Worm (Caenorhabditis elegans): ENCODE results near the gene nas-17.

The nas-17 gene

DNA sequence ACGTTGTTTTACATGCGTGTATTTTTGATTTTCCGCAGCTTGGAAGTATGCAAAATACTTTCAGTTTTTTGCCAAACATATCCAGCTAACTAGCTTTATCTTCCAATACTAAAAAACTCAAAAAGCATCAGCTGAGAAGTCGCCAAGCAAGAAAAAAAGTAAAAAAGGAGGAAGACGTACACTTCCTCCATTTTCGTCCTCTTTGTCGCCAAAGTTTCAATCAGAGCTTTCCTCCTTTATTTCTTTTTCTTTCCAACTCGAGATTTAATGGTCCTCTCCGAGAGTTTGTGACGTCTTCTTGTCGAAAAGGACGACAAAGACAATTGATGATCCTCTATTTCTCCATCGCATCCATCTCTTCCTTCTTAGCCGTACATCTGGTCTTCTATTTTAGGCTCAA, 18.1 kb upstream of the nas-17 start:
- TF ChIP-seq ets-4 (tag; optimal IDR thresholded peaks at IDR 0.05), result no peak
- TF ChIP-seq nhr-11 (tag; optimal IDR thresholded peaks at IDR 0.05), result no peak
- TF ChIP-seq ztf-16 (tag; optimal IDR thresholded peaks at IDR 0.05), result no peak
- no peak for TF ChIP-seq hlh-8 (tag; optimal IDR thresholded peaks at IDR 0.05)

DNA sequence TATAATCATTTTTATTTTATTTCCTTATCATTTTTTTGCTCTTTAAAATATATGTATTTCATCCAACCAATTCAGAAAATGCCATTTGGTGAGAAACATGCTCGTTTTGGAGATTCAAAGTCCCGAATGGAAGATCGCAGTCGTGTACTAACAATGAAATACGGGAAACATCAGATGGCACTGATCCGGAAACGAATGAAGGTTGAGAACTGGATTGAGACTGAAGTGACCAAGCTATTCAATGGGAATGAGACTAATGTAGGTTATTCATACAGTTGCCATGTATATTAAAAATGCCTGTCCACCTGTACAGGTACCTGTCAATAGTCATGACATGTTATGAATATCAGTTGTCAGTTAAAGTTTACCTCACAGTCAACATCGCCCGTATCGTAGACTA, 15.7 kb upstream of the nas-17 start, which contains the start of gene F55C10.5:
Gene F55C10.5 (plus strand): TSS at position 74 of the 400 bp plus-strand sequence.
- TF ChIP-seq K02D7.2 (tag; optimal IDR thresholded peaks at IDR 0.05) (no peak), dmd-4 (tag; optimal IDR thresholded peaks at IDR 0.05; ENCODE audit: borderline replicate concordance) (no peak)

DNA sequence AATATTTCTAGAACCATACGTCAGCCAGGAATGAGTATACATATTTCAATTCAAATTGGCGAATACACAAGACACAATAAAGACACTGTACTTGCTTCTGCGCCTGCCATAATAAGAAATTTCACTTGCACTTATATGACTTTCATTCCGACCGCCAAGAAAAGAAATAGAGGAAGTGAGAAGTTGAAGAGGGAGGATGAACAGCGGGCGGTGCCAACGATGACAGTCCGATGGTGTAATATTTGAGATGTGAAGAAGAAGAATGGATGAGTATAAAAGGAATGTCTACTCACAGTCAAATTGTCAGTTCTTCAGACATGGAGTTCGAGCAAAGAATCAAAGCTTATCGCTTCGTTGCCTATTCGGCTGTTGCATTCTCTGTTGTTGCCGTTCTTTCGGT, 13.7 kb upstream of the nas-17 start, which contains the start of gene col-154:
Gene col-154 (plus strand): TSS at position 301 of the 400 bp plus-strand sequence.
- no peak for TF ChIP-seq ceh-19 (GFP tag; optimal IDR thresholded peaks at IDR 0.05)
- no peak for TF ChIP-seq ama-1 (optimal IDR thresholded peaks at IDR 0.05)
- TF ChIP-seq Y22D7AL.16 (tag; optimal IDR thresholded peaks at IDR 0.05), result no peak
- TF ChIP-seq dve-1 (tag; optimal IDR thresholded peaks at IDR 0.05), result no peak
- TF ChIP-seq syd-9 (tag; optimal IDR thresholded peaks at IDR 0.05), result no peak
- no peak for TF ChIP-seq mec-3 (tag; optimal IDR thresholded peaks at IDR 0.05; ENCODE audit: borderline replicate concordance)
- no peak for TF ChIP-seq C08G9.2 (tag; optimal IDR thresholded peaks at IDR 0.05)
- no peak for TF ChIP-seq unc-55 (GFP tag; optimal IDR thresholded peaks at IDR 0.05)
- TF ChIP-seq pha-2 (tag; optimal IDR thresholded peaks at IDR 0.05), result no peak
- no peak for TF ChIP-seq sdc-2 (tag; optimal IDR thresholded peaks at IDR 0.05)

DNA sequence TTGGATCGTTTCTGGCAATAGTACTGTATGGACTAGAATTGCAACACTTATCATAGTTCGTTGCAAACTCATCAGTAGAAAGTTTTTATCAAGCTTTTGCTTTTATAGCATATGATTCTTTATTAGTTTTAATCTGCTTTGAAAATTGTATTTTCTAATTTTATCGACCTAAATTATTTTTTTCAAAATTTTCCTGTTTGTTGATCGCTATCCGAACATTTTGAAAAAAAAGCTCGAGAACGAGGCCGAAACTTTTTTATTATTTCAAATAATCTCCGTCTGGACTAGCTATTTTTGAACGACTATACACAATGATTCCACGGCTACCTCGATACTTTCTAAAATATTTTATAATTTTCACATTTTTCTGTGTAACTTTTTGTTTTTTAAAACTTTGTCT, 12.3 kb upstream of the nas-17 start, which contains the start of gene F55C10.4:
Gene F55C10.4 (plus strand): TSS at position 301 of the 400 bp plus-strand sequence.
- TF ChIP-seq pag-3 (tag; optimal IDR thresholded peaks at IDR 0.05; ENCODE audit: borderline replicate concordance) (no peak), gmeb-2 (tag; optimal IDR thresholded peaks at IDR 0.05) (no peak), ceh-18 (tag; optimal IDR thresholded peaks at IDR 0.05) (no peak), hlh-15 (tag; optimal IDR thresholded peaks at IDR 0.05) (no peak), ceh-6 (GFP tag; optimal IDR thresholded peaks at IDR 0.05) (no peak), pat-9 (tag; optimal IDR thresholded peaks at IDR 0.05) (no peak), ahr-1 (tag; optimal IDR thresholded peaks at IDR 0.05) (no peak), pros-1 (tag; optimal IDR thresholded peaks at IDR 0.05) (no peak), hlh-30 (tag; optimal IDR thresholded peaks at IDR 0.05; ENCODE audit: insufficient read depth) (no peak), K09A11.1 (tag; optimal IDR thresholded peaks at IDR 0.05; ENCODE audit: insufficient read depth) (no peak)

DNA sequence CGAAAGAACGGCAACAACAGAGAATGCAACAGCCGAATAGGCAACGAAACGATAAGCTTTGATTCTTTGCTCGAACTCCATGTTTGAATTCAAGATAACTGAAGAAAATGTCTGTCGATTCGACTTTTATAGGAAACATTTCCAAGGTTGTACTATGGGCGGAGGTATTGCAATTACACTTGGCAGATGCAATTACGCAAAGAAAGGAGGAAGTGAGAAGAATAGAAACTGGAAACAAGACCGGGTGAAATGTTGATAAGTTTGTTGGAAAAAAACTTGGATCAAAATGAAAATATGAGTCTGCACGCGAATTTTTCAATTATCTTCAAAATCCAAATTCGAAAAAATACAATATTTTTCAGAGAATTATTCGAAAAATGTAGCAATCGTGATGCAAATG, 8.9 kb upstream of the nas-17 start, which contains the start of gene col-155:
Gene col-155 (minus strand): TSS at position 101 of the 400 bp plus-strand sequence.
- no peak for TF ChIP-seq ceh-24 (tag; optimal IDR thresholded peaks at IDR 0.05)
- no peak for TF ChIP-seq ttx-3 (tag; optimal IDR thresholded peaks at IDR 0.05)
- no peak for TF ChIP-seq madf-2 (tag; optimal IDR thresholded peaks at IDR 0.05)
- TF ChIP-seq pax-1 (tag; optimal IDR thresholded peaks at IDR 0.05), result no peak
- no peak for TF ChIP-seq syd-9 (tag; optimal IDR thresholded peaks at IDR 0.05)
- TF ChIP-seq ceh-6 (GFP tag; optimal IDR thresholded peaks at IDR 0.05), result no peak
- no peak for TF ChIP-seq ceh-14 (tag; optimal IDR thresholded peaks at IDR 0.05)
- no peak for TF ChIP-seq F13H6.1 (tag; optimal IDR thresholded peaks at IDR 0.05)
- TF ChIP-seq che-1 (tag; optimal IDR thresholded peaks at IDR 0.05), result no peak
- TF ChIP-seq fkh-10 (GFP tag; optimal IDR thresholded peaks at IDR 0.05), result no peak

DNA sequence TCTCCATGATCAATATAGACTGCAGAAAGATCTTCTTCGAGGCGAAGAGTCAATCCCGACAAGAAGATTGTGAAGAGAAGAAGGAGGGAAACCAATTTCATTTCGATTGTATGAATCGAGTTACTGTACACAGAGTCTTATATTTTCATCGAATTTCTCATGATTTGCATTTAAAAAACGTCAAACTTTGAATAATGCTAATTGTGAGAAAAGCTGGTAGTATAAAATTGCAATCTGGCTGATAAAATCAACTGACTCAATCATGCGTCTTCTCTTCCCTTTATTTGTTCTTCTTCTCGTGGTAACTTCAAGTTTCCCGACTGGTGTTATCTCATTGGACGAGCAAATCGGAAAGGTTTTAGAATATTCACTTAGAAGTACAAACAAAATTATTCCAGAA, 8.3 kb upstream of the nas-17 start, which contains the start of the genes K03B8.11 and K03B8.14:
Gene K03B8.11 (minus strand): TSS at position 101 of the 400 bp plus-strand sequence.
Gene K03B8.14 (plus strand): TSS at position 110 of the 400 bp plus-strand sequence.
- TF ChIP-seq nhr-232 (tag; optimal IDR thresholded peaks at IDR 0.05) (no peak), gmeb-2 (tag; optimal IDR thresholded peaks at IDR 0.05) (no peak), T23F11.4 (GFP tag; optimal IDR thresholded peaks at IDR 0.05) (no peak), ttx-3 (tag; optimal IDR thresholded peaks at IDR 0.05) (no peak), sox-2 (GFP tag; IDR thresholded peaks at IDR 0.05) (no peak), pax-1 (tag; optimal IDR thresholded peaks at IDR 0.05) (no peak), hlh-8 (tag; optimal IDR thresholded peaks at IDR 0.05) (no peak), fkh-6 (tag; optimal IDR thresholded peaks at IDR 0.05) (no peak), ceh-24 (tag; optimal IDR thresholded peaks at IDR 0.05) (no peak)

Measured in whole organism, late embryonic.